Worm (Caenorhabditis elegans): ENCODE results near the gene lelo-4.

DNA sequence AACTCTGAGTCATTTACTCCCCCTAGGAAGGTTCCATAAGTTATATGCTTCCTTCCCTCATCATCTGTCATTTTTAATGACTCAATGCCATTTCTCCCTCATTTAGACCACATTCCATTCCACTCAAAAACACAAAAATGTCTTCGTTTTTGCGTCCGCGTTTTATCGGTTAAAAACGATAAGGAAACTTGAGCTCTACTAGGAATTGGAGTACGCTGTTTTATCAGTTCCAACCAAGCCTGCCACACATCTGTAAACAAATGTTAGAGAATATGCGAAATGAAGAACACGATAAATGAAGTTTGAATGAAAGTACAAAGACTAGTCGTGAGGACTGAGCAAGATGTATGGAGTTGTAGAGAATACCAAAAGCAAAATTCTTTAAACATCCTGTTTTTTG is 33.7 kb downstream of the lelo-4 start:
- no peak for TF ChIP-seq him-1 (tag; optimal IDR thresholded peaks at IDR 0.05)
- TF ChIP-seq W03F9.2 (tag; optimal IDR thresholded peaks at IDR 0.05), result no peak
- no peak for TF ChIP-seq dao-5 (tag; optimal IDR thresholded peaks at IDR 0.05)
